Worm (Caenorhabditis elegans): Measurements from ENCODE around the gene Y37D8A.4.
A peak's percentile ranks its signal among the peaks of the same experiment; 100 is the strongest.

Y37D8A.4 gene

DNA sequence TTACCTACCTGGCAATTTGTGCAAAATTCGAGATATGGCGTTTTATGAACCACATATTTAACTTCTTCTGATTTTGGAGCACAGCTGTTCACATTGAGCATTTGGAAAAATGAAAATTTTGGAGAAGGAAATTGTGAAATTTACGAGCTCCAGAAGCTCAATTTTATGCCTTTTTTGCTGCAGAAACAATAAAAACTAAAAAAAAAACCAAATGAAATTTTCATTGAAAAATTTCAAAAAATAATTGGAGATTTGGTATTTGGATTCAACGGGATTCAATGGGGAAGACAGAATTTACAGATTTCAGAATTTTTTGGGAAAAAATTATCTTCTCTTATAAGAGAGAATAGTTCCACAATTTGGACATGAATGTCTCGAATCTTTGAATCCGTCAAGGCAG lies 17.9 kb upstream of the Y37D8A.4 start, which contains the start of gene Y37D8A.26:
Gene Y37D8A.26 (minus strand): TSS at position 101 of the 400 bp plus-strand sequence.
- TF ChIP-seq snpc-4 (tag; optimal IDR thresholded peaks at IDR 0.05) (no peak), daf-8 (GFP tag; IDR thresholded peaks at IDR 0.05) (no peak), lir-3 (tag; optimal IDR thresholded peaks at IDR 0.05) (no peak), sdz-12 (GFP tag; optimal IDR thresholded peaks at IDR 0.05) (no peak)

DNA sequence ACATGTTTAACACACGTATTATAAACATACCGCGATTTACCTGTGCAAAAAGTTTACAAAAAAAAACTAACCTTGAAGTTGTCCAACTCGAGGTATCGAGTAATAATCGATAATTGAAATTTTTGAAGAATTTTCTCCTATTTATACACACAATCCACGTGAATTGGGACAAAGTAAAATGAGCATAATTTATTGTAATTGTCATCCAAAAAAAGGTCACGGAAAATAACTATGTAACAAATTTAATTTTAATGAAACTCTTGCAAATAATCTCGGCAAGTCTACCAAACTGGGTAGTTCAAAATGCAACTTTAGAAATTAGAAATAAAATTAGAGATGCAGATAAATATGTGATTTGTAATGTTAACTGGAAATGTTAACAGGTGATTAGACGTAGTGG lies 16.6 kb upstream of the Y37D8A.4 start, which contains the start of gene Y37D8A.5:
Gene Y37D8A.5 (minus strand): TSS at position 101 of the 400 bp plus-strand sequence.
- TF ChIP-seq hlh-11 (tag; optimal IDR thresholded peaks at IDR 0.05) (no peak), jun-1 (tag; optimal IDR thresholded peaks at IDR 0.05) (no peak), ceh-32 (tag; optimal IDR thresholded peaks at IDR 0.05; ENCODE audit: poor library complexity) (no peak), nhr-41 (GFP tag; IDR thresholded peaks at IDR 0.05) (no peak), T20F7.1 (GFP tag; optimal IDR thresholded peaks at IDR 0.05) (no peak), madf-5 (GFP tag; IDR thresholded peaks at IDR 0.05) (no peak), mxl-3 (GFP tag; optimal IDR thresholded peaks at IDR 0.05) (no peak), T26A8.4 (GFP tag; IDR thresholded peaks at IDR 0.05) (no peak), ZK337.2 (GFP tag; IDR thresholded peaks at IDR 0.05) (no peak), set-16 (GFP tag; IDR thresholded peaks at IDR 0.05) (no peak), zip-2 (tag; optimal IDR thresholded peaks at IDR 0.05) (no peak), R02D3.7 (tag; optimal IDR thresholded peaks at IDR 0.05) (no peak), nhr-11 (tag; optimal IDR thresholded peaks at IDR 0.05) (no peak), F26F4.8 (GFP tag; conservative IDR thresholded peaks at IDR 0.05) (no peak)

DNA sequence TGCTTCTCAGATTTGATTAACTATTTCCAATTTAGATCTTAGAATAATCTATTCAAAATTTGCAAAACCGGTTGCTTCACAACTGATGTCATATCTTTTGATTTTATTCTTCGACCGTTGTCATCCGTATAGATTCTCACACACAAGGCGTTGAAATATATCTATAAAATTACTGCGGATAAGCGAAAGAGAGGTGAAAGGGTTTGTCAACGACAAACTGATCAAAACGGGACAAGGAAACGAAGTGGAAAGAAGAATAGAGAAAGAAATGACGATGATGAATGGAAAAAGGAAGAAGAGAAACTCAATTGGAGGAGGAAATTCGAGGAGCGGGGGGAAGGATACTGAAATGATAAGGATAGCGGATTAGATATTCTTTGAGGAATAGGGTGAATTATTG lies 12.3 kb upstream of the Y37D8A.4 start:
- TF ChIP-seq T26A8.4 (GFP tag; IDR thresholded peaks at IDR 0.05), result no peak
- no peak for TF ChIP-seq unc-62 (GFP tag; optimal IDR thresholded peaks at IDR 0.05 in 1 of 2)
- TF ChIP-seq unc-62 (tag; optimal IDR thresholded peaks at IDR 0.05), result no peak
- TF ChIP-seq F49E8.2 (tag; optimal IDR thresholded peaks at IDR 0.05; ENCODE audit: borderline replicate concordance), result no peak
- no peak for TF ChIP-seq unc-39 (tag; optimal IDR thresholded peaks at IDR 0.05)
- peak; percentile 34 for TF ChIP-seq nhr-28 (tag; optimal IDR thresholded peaks at IDR 0.05)

DNA sequence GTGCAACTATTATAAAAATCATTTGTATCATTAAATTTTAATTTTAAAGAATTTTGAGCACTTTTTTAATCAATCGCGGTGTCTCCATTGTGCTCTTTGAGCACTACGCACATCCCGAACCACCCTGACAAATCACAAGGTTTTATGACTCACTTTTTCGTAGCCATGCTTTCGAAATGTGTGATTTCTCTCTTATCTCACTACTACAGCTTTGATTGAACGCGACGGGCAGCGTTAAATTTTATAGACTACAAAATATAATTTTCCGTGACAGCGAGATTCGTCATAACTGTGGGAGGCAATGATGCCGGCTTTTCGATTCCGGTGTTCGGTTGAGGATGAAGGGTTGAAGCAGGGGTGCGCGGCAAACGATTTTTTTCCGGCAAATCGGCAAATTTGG lies 10.9 kb upstream of the Y37D8A.4 start:
- peak; percentile 20 for TF ChIP-seq mes-2 (tag; optimal IDR thresholded peaks at IDR 0.05; ENCODE audit: poor library complexity, severe bottlenecking)
- TF ChIP-seq egl-27 (tag; optimal IDR thresholded peaks at IDR 0.05), result no peak
- no peak for TF ChIP-seq nhr-76 (tag; optimal IDR thresholded peaks at IDR 0.05)
- no peak for TF ChIP-seq ceh-32 (tag; optimal IDR thresholded peaks at IDR 0.05; ENCODE audit: poor library complexity)
- no peak for TF ChIP-seq snpc-1.2 (GFP tag; IDR thresholded peaks at IDR 0.05)
- no peak for TF ChIP-seq hmg-1.1 (GFP tag; IDR thresholded peaks at IDR 0.05)
- TF ChIP-seq zag-1 (tag; optimal IDR thresholded peaks at IDR 0.05), result no peak
- TF ChIP-seq vab-7 (GFP tag; IDR thresholded peaks at IDR 0.05), result no peak
- TF ChIP-seq nhr-28 (tag; optimal IDR thresholded peaks at IDR 0.05), result peak; percentile 100
- no peak for TF ChIP-seq mxl-2 (GFP tag; conservative IDR thresholded peaks at IDR 0.05)
- no peak for TF ChIP-seq nhr-10 (tag; optimal IDR thresholded peaks at IDR 0.05)
- TF ChIP-seq Y105C5A.15 (GFP tag; IDR thresholded peaks at IDR 0.05), result no peak
- TF ChIP-seq F49E8.2 (tag; optimal IDR thresholded peaks at IDR 0.05; ENCODE audit: borderline replicate concordance), result no peak
- TF ChIP-seq set-16 (GFP tag; IDR thresholded peaks at IDR 0.05), result no peak
- peak; percentile 47 for TF ChIP-seq hlh-30 (tag; optimal IDR thresholded peaks at IDR 0.05; ENCODE audit: insufficient read depth)
- TF ChIP-seq mep-1 (tag; optimal IDR thresholded peaks at IDR 0.05), result no peak
- TF ChIP-seq tag-97 (GFP tag; IDR thresholded peaks at IDR 0.05), result no peak
- TF ChIP-seq mxl-3 (GFP tag; optimal IDR thresholded peaks at IDR 0.05), result peak; percentile 28
- no peak for TF ChIP-seq ceh-20 (GFP tag; IDR thresholded peaks at IDR 0.05)
- TF ChIP-seq dmd-6 (GFP tag; IDR thresholded peaks at IDR 0.05), result peak; percentile 88
- TF ChIP-seq nhr-48 (tag; optimal IDR thresholded peaks at IDR 0.05), result no peak
- no peak for TF ChIP-seq F26F4.8 (GFP tag; conservative IDR thresholded peaks at IDR 0.05)
- no peak for TF ChIP-seq F37D6.2 (tag; optimal IDR thresholded peaks at IDR 0.05)
- no peak for TF ChIP-seq mdl-1 (tag; optimal IDR thresholded peaks at IDR 0.05)
- no peak for TF ChIP-seq lin-13 (GFP tag; optimal IDR thresholded peaks at IDR 0.05)
- no peak for TF ChIP-seq ama-1 (optimal IDR thresholded peaks at IDR 0.05)
- TF ChIP-seq nhr-42 (GFP tag; IDR thresholded peaks at IDR 0.05), result no peak
- no peak for TF ChIP-seq lir-3 (tag; optimal IDR thresholded peaks at IDR 0.05)
- TF ChIP-seq dmd-9 (GFP tag; IDR thresholded peaks at IDR 0.05), result no peak
- TF ChIP-seq spr-3 (GFP tag; optimal IDR thresholded peaks at IDR 0.05), result no peak
- TF ChIP-seq hlh-11 (tag; optimal IDR thresholded peaks at IDR 0.05), result peak; percentile 75
- no peak for TF ChIP-seq lin-15B (tag; optimal IDR thresholded peaks at IDR 0.05)

All from whole organism, L4 larva.